Fruit fly (Drosophila melanogaster): ENCODE results near the gene 2mit.

2mit gene

DNA sequence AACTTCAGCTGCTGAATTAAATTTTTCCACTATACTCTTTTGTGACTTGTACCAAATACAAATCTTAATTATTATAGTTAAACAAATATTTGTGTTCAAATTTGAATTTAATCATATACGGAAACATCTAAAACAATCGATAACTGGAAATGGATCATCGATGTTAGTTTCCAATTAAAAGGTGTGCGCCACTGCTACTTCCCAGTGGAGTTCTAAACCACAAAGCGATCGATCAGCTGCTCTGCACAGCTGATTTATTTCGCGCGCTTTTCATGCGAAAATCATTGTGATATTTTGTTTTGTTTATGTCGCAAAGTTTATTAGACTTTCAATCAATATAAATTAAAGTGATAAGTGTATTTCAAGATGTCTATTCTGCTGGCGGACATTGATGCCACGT lies 67.1 kb downstream of the 2mit start, which contains the start of gene timeout (continued):
- TF ChIP-seq btn (GFP tag; optimal IDR thresholded peaks at IDR 0.05) (no peak), eyg (GFP tag; optimal IDR thresholded peaks at IDR 0.05) (no peak), CG1647 (GFP tag; optimal IDR thresholded peaks at IDR 0.05) (no peak), CHES-1-like (GFP tag; optimal IDR thresholded peaks at IDR 0.05) (no peak), inv (GFP tag; IDR thresholded peaks at IDR 0.05; ENCODE audit: partially characterized antibody) (peak; percentile 53), CG12744 (GFP tag; optimal IDR thresholded peaks at IDR 0.05) (no peak), nau (GFP tag; optimal IDR thresholded peaks at IDR 0.05) (no peak), prd (optimal IDR thresholded peaks at IDR 0.05) (no peak), prd (GFP tag; IDR thresholded peaks at IDR 0.05) (no peak), sna (GFP tag; IDR thresholded peaks at IDR 0.05; ENCODE audit: partially characterized antibody) (peak; percentile 69; the same call in 1 of the 2 replicates), Dp (GFP tag; optimal IDR thresholded peaks at IDR 0.05) (peak; percentile 86), CG5245 (GFP tag; optimal IDR thresholded peaks at IDR 0.05) (no peak), crol (GFP tag; IDR thresholded peaks at IDR 0.05) (no peak), eve (GFP tag; optimal IDR thresholded peaks at IDR 0.05) (no peak), CG3281 (GFP tag; optimal IDR thresholded peaks at IDR 0.05) (no peak), Ptx1 (GFP tag; IDR thresholded peaks at IDR 0.05) (no peak), chinmo (GFP tag; IDR thresholded peaks at IDR 0.05; ENCODE audit: partially characterized antibody) (0 out of 4 replicates have a peak, but pooled peaks have one; percentile 26), Hsf (GFP tag; optimal IDR thresholded peaks at IDR 0.05) (no peak), CG16815 (GFP tag; optimal IDR thresholded peaks at IDR 0.05) (no peak), pita (GFP tag; optimal IDR thresholded peaks at IDR 0.05) (peak; percentile 72), NFAT (GFP tag; IDR thresholded peaks at IDR 0.05) (no peak), CG4617 (GFP tag; optimal IDR thresholded peaks at IDR 0.05; ENCODE audit: borderline replicate concordance) (no peak), en (GFP tag; optimal IDR thresholded peaks at IDR 0.05) (no peak), Usf (GFP tag; optimal IDR thresholded peaks at IDR 0.05) (no peak), shn (GFP tag; optimal IDR thresholded peaks at IDR 0.05) (no peak), Rx (GFP tag; IDR thresholded peaks at IDR 0.05) (no peak), Pdp1 (GFP tag; optimal IDR thresholded peaks at IDR 0.05) (no peak), B-H2 (GFP tag; optimal IDR thresholded peaks at IDR 0.05) (no peak), chn (GFP tag; optimal IDR thresholded peaks at IDR 0.05) (no peak), CG11093 (GFP tag; IDR thresholded peaks at IDR 0.05) (no peak), CG10565 (GFP tag; optimal IDR thresholded peaks at IDR 0.05) (no peak), ro (GFP tag; IDR thresholded peaks at IDR 0.05) (no peak), CG12071 (GFP tag; optimal IDR thresholded peaks at IDR 0.05) (no peak), gcm2 (GFP tag; optimal IDR thresholded peaks at IDR 0.05) (no peak), CG9215 (GFP tag; IDR thresholded peaks at IDR 0.05) (no peak), Sry-δ (GFP tag; optimal IDR thresholded peaks at IDR 0.05) (peak; percentile 76), Lhr (GFP tag; optimal IDR thresholded peaks at IDR 0.05) (peak; percentile 28), CG10209 (GFP tag; optimal IDR thresholded peaks at IDR 0.05) (no peak), seq (GFP tag; IDR thresholded peaks at IDR 0.05) (no peak), CG6175 (GFP tag; IDR thresholded peaks at IDR 0.05) (no peak), CG4854 (GFP tag; optimal IDR thresholded peaks at IDR 0.05) (no peak), Max (GFP tag; optimal IDR thresholded peaks at IDR 0.05) (no peak), C15 (GFP tag; IDR thresholded peaks at IDR 0.05) (no peak), CG10959 (GFP tag; IDR thresholded peaks at IDR 0.05) (no peak), CG3995 (GFP tag; optimal IDR thresholded peaks at IDR 0.05) (peak; percentile 27), CG31224 (GFP tag; IDR thresholded peaks at IDR 0.05) (no peak), CG13424 (tag; optimal IDR thresholded peaks at IDR 0.05) (no peak), CoRest (tag; optimal IDR thresholded peaks at IDR 0.05) (peak; percentile 8), chif (GFP tag; optimal IDR thresholded peaks at IDR 0.05) (no peak), CG6765 (GFP tag; optimal IDR thresholded peaks at IDR 0.05) (no peak), CG14667 (GFP tag; IDR thresholded peaks at IDR 0.05) (no peak), CG18476 (GFP tag; optimal IDR thresholded peaks at IDR 0.05) (no peak)

All from whole organism, embryonic.